Worm (Caenorhabditis elegans): Measurements from ENCODE around the gene mvb-12.

mvb-12 gene

DNA sequence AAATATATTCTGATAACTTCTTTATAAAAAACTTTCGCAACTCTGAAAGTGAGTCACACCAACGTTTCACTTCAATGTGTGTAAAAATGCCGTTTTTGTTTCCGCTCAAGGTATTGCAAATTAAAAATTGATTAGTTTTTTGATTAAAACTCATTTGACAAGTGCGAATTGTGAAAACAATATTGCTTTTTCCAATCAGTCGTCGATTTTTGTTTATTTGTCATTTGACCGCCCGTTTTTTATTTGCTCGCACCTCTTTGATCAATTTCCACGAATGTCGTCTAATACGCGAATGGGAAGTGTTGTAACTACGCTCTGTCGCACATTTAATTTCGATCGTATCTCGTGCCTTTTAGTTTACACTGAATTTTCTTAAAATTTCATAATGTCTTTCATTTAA is at the start of gene mvb-12:
TSS of gene mvb-12 (plus strand) at position 375 of the 400 bp plus-strand sequence.
- no peak for TF ChIP-seq ztf-3 (GFP tag; optimal IDR thresholded peaks at IDR 0.05)
- no peak for TF ChIP-seq chd-7 (tag; optimal IDR thresholded peaks at IDR 0.05)
- TF ChIP-seq somi-1 (GFP tag; optimal IDR thresholded peaks at IDR 0.05), result no peak
- no peak for TF ChIP-seq efl-1 (GFP tag; optimal IDR thresholded peaks at IDR 0.05)
- peak; percentile 22; the same call in 1 of the 2 replicates for TF ChIP-seq cebp-1 (GFP tag; IDR thresholded peaks at IDR 0.05)
- TF ChIP-seq cebp-1 (tag; optimal IDR thresholded peaks at IDR 0.05), result peak; percentile 79
- 0 out of 2 replicates have a peak, but pooled peaks have one; percentile 20 for TF ChIP-seq nfyb-1 (GFP tag; IDR thresholded peaks at IDR 0.05)
- no peak for TF ChIP-seq snpc-1.1 (tag; optimal IDR thresholded peaks at IDR 0.05; ENCODE audit: insufficient read depth)
- TF ChIP-seq F39B2.1 (GFP tag; IDR thresholded peaks at IDR 0.05), result no peak
- TF ChIP-seq aptf-2 (GFP tag; conservative IDR thresholded peaks at IDR 0.05), result no peak
- TF ChIP-seq bed-2 (GFP tag; IDR thresholded peaks at IDR 0.05), result no peak
- peak in 1 of 2 experiments; percentile 4 for TF ChIP-seq let-607 (tag; optimal IDR thresholded peaks at IDR 0.05)
- no peak for TF ChIP-seq Y67H2A.10 (GFP tag; conservative IDR thresholded peaks at IDR 0.05)
- TF ChIP-seq sptf-2 (GFP tag; optimal IDR thresholded peaks at IDR 0.05), result no peak
- TF ChIP-seq atf-7 (tag; optimal IDR thresholded peaks at IDR 0.05), result no peak
- TF ChIP-seq rpc-1 (optimal IDR thresholded peaks at IDR 0.05), result no peak
- TF ChIP-seq rpc-1 (tag; optimal IDR thresholded peaks at IDR 0.05), result no peak
- TF ChIP-seq unc-130 (GFP tag; optimal IDR thresholded peaks at IDR 0.05), result no peak
- TF ChIP-seq snpc-1.3 (tag; optimal IDR thresholded peaks at IDR 0.05; ENCODE audit: insufficient read depth), result no peak
- TF ChIP-seq F37B4.10 (GFP tag; IDR thresholded peaks at IDR 0.05), result no peak
- no peak for TF ChIP-seq tbp1 (GFP tag; optimal IDR thresholded peaks at IDR 0.05)
- TF ChIP-seq sdz-38 (tag; optimal IDR thresholded peaks at IDR 0.05), result no peak
- no peak for TF ChIP-seq xnd-1 (tag; optimal IDR thresholded peaks at IDR 0.05)
- TF ChIP-seq lsl-1 (GFP tag; optimal IDR thresholded peaks at IDR 0.05), result no peak
- TF ChIP-seq mcd-1 (GFP tag; IDR thresholded peaks at IDR 0.05), result 0 out of 2 replicates have a peak, but pooled peaks have one; percentile 20
- no peak for TF ChIP-seq ztf-22 (GFP tag; optimal IDR thresholded peaks at IDR 0.05)
- TF ChIP-seq attf-5 (GFP tag; optimal IDR thresholded peaks at IDR 0.05), result peak; percentile 19
- no peak for TF ChIP-seq ekl-4 (GFP tag; IDR thresholded peaks at IDR 0.05)
- TF ChIP-seq ztf-28 (GFP tag; IDR thresholded peaks at IDR 0.05), result no peak
- peak; percentile 79 for TF ChIP-seq nhr-80 (tag; optimal IDR thresholded peaks at IDR 0.05)
- no peak for TF ChIP-seq nfya-1 (tag; optimal IDR thresholded peaks at IDR 0.05; ENCODE audit: borderline replicate concordance, insufficient read depth)
- no peak for TF ChIP-seq dpff-1 (tag; optimal IDR thresholded peaks at IDR 0.05)
- TF ChIP-seq egrh-3 (GFP tag; IDR thresholded peaks at IDR 0.05), result no peak

DNA sequence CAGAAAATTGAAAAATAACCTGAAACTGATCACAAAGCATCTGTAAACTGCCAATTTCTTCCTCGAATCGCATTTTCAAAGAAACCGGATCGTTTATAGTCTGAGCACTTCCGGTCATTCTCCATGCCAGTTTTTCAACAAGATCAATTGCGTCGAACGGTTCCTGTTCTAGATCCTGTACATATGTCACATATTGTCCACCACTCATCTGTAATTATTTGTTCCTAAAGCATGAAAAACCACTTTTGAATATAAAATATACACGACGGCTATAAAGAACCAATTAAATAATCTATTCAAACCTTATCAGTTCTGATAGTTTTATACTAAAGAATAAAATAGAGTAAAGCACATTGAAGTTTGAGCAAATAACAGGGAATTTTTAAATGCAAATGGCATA is 48.0 kb upstream of the mvb-12 start, which contains the start of gene sec-10:
TSS of gene sec-10 (minus strand) at position 208 of the 400 bp plus-strand sequence.
- TF ChIP-seq mcd-1 (GFP tag; IDR thresholded peaks at IDR 0.05) (peak; percentile 35; the same call in 1 of the 2 replicates), nfyb-1 (GFP tag; IDR thresholded peaks at IDR 0.05) (no peak), F55B11.4 (tag; optimal IDR thresholded peaks at IDR 0.05; ENCODE audit: borderline replicate concordance, insufficient read depth) (no peak), mes-4 (tag; optimal IDR thresholded peaks at IDR 0.05) (no peak), nhr-120 (GFP tag; IDR thresholded peaks at IDR 0.05) (no peak), chd-7 (tag; optimal IDR thresholded peaks at IDR 0.05) (no peak), nhr-90 (tag; optimal IDR thresholded peaks at IDR 0.05) (no peak), tbx-9 (tag; optimal IDR thresholded peaks at IDR 0.05; ENCODE audit: borderline replicate concordance) (no peak), B0261.1 (tag; optimal IDR thresholded peaks at IDR 0.05) (no peak), ama-1 (optimal IDR thresholded peaks at IDR 0.05) (no peak), ama-1 (GFP tag; optimal IDR thresholded peaks at IDR 0.05) (no peak), D2030.7 (GFP tag; IDR thresholded peaks at IDR 0.05) (no peak), aptf-3 (GFP tag; IDR thresholded peaks at IDR 0.05) (no peak), atf-7 (tag; optimal IDR thresholded peaks at IDR 0.05) (peak; percentile 16), madf-3 (GFP tag; IDR thresholded peaks at IDR 0.05) (0 out of 2 replicates have a peak, but pooled peaks have one; percentile 40), B0035.1 (tag; optimal IDR thresholded peaks at IDR 0.05) (no peak), nfya-1 (tag; optimal IDR thresholded peaks at IDR 0.05; ENCODE audit: borderline replicate concordance, insufficient read depth) (no peak), ztf-26 (tag; optimal IDR thresholded peaks at IDR 0.05) (no peak), lag-1 (GFP tag; IDR thresholded peaks at IDR 0.05) (no peak), ZK185.1 (tag; optimal IDR thresholded peaks at IDR 0.05; ENCODE audit: poor library complexity, severe bottlenecking) (peak; percentile 20), xnd-1 (tag; optimal IDR thresholded peaks at IDR 0.05) (no peak), tlf-1 (GFP tag; optimal IDR thresholded peaks at IDR 0.05) (peak; percentile 28)

Data from whole organism, young adult.